Worm (Caenorhabditis elegans) whole organism, midembryonic: ENCODE measurements around the gene clec-27.

Experiments used
- T22C8.4 ChIP-seq: fragments of 200-800 bp; sonication (Bioruptor generic); IDR thresholded peaks from 2 replicates; pipeline ENCODE4 v1.3.6; 2022; ENCODE audit warnings: missing genetic modification characterization, missing compliant biosample characterization
- cog-1 ChIP-seq: sonication (generic microtip); optimal IDR thresholded peaks from 2 replicates; lab custom pipeline; 2016; ENCODE audit warnings: missing genetic modification characterization, missing compliant biosample characterization
- flt-1 ChIP-seq: fragments of 200-800 bp; sonication (Bioruptor generic); IDR thresholded peaks from 2 replicates; pipeline ENCODE4 v1.3.6; 2022; ENCODE audit warnings: missing genetic modification characterization, missing compliant biosample characterization
- klf-2 ChIP-seq: fragments of 200-800 bp; sonication (Bioruptor generic); conservative IDR thresholded peaks from 2 replicates; pipeline ENCODE4 v1.3.6; 2022; ENCODE audit warnings: missing genetic modification reagents, missing genetic modification characterization, missing compliant biosample characterization
- med-1 ChIP-seq: sonication (generic microtip); optimal IDR thresholded peaks from 2 replicates; lab custom pipeline; 2017; ENCODE audit warnings: missing genetic modification characterization, mild to moderate bottlenecking, missing compliant biosample characterization, antibody characterized with exemption, missing genetic modification reagents; ENCODE audit not compliant: insufficient read depth
- ref-1 ChIP-seq: fragments of 200-800 bp; sonication (Bioruptor generic); conservative IDR thresholded peaks from 2 replicates; pipeline ENCODE4 v1.3.6; 2022; ENCODE audit warnings: missing genetic modification reagents, missing genetic modification characterization, missing compliant biosample characterization
- tab-1 ChIP-seq: fragments of 200-800 bp; sonication (Bioruptor generic); IDR thresholded peaks from 2 replicates; pipeline ENCODE4 v1.3.6; 2022; ENCODE audit warnings: missing genetic modification characterization, missing compliant biosample characterization
- ztf-23 ChIP-seq: fragments of 200-800 bp; sonication (Bioruptor generic); IDR thresholded peaks from 2 replicates; pipeline ENCODE4 v1.3.6; 2022; ENCODE audit warnings: missing genetic modification reagents, missing genetic modification characterization, missing compliant biosample characterization
- ztf-29 ChIP-seq: fragments of 200-800 bp; sonication (Bioruptor generic); IDR thresholded peaks from 2 replicates; pipeline ENCODE4 v1.3.6; 2022; ENCODE audit warnings: missing genetic modification reagents, missing genetic modification characterization, missing compliant biosample characterization

The clec-27 gene

DNA sequence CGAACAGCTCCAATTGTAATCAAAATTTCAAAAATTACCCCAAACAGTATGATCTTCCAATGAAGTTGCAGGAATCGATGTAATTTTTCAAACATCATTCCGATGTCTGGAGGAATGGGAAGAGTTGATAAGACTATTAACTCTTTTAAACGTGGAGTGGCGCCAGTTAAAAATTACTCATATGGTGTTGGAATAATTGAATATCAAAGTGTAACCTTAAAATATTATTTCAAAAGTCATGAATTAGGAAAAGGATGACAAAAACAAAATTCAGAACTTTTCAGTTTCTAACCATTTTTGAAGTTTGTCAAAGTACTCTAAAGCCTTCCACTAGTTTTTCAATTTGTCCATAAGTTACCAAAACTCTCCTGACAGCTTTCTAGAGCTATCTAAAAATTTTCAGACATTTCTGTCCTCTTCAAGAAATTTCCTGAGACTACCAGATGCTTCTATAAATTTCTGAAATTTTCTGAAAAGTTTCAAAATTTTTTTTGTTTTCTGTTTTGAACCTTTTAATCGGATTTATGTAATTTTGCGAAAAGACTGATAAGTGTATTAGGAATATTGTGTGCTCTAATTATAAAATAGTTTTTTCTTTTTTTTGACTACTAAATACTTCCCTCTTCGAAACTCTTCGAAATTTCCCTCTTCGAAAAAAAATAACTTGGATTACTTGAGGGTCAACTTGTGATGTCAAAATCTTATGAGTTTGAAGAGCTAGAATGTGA lies at the start of gene clec-27, which contains the start of gene clec-35:
clec-27 (plus strand) TSS at position 678 of the 728 bp plus-strand sequence.
clec-35 (minus strand) TSS at position 101 of the 728 bp plus-strand sequence.
- TF ChIP-seq T22C8.4 (GFP tag; lab: Robert Waterston, UW): no peak
- no peak for TF ChIP-seq ref-1 (GFP tag; lab: Robert Waterston, UW)
- no peak for TF ChIP-seq tab-1 (GFP tag; lab: Robert Waterston, UW)
- TF ChIP-seq med-1 (GFP tag; lab: Kevin White, UChicago): no peak
- TF ChIP-seq ztf-23 (GFP tag; lab: Robert Waterston, UW): no peak
- TF ChIP-seq klf-2 (GFP tag; lab: Robert Waterston, UW): no peak
- no peak for TF ChIP-seq ztf-29 (GFP tag; lab: Robert Waterston, UW)
- TF ChIP-seq flt-1 (GFP tag; lab: Robert Waterston, UW): no peak

DNA sequence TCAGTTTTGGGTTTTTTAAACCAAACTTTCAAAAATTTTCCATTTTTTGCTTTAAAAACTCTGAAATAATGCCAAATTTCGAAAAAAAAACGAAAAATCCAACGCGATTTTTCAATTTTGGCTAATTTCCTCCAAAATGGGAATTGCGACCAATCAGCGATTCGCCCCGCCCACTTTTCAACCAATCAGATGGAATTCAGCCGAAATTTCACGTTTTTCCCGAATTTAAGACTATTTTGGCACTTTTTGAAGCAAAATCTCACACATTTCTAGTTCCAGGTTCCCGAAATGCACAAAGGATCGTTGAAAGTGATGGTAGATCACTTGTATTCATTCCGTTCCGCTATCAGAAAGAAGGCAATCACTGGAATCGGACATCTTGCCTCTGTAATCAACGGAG lies 49.6 kb upstream of the clec-27 start:
- TF ChIP-seq ref-1 (GFP tag; lab: Robert Waterston, UW) (no peak), ztf-23 (GFP tag; lab: Robert Waterston, UW) (no peak), flt-1 (GFP tag; lab: Robert Waterston, UW) (no peak), klf-2 (GFP tag; lab: Robert Waterston, UW) (no peak), med-1 (GFP tag; lab: Kevin White, UChicago) (no peak), cog-1 (tag; lab: Kevin White, UChicago) (no peak), ztf-29 (GFP tag; lab: Robert Waterston, UW) (no peak), tab-1 (GFP tag; lab: Robert Waterston, UW) (no peak), T22C8.4 (GFP tag; lab: Robert Waterston, UW) (no peak)

DNA sequence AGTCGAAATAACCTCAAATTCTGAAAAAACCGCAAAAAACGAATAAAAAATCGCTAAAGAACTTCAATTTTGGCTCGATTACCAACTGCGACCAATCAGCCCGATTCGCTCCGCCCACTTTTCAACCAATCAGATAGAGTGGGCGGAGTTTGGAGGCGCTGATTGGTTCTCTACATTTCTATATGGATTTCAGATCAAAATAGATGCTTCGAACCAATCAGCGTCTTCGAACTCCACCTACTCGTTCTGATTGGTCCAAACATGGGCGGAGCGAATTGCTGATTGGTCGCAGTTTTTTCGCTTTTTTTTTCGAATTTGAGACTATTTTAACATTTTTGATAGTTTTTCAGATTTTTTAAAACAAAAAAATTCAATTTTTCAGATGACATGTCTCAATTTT lies 46.3 kb upstream of the clec-27 start:
- TF ChIP-seq ztf-29 (GFP tag; lab: Robert Waterston, UW) (no peak), klf-2 (GFP tag; lab: Robert Waterston, UW) (no peak), T22C8.4 (GFP tag; lab: Robert Waterston, UW) (no peak), ref-1 (GFP tag; lab: Robert Waterston, UW) (no peak), ztf-23 (GFP tag; lab: Robert Waterston, UW) (no peak), med-1 (GFP tag; lab: Kevin White, UChicago) (no peak), flt-1 (GFP tag; lab: Robert Waterston, UW) (no peak), cog-1 (tag; lab: Kevin White, UChicago) (no peak), tab-1 (GFP tag; lab: Robert Waterston, UW) (no peak)

DNA sequence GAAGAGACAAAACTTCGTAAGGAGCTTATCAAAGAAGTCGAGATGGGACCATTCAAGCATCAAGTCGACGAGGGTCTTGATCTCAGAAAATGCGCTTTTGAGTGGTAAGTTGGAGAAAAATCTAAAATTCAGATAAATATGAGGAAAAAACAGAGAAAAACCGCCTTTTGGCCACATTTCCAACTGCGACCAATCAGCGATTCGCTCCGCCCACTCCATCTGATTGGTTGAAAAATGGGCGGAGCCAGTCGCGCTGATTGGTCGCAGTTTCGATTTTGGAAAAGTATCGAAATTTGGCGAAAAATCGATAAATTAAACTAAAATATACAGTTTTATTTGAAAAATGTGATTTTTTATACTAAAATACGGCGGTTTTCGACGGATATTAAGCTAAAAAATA lies 42.6 kb upstream of the clec-27 start:
- no peak for TF ChIP-seq cog-1 (tag; lab: Kevin White, UChicago)
- TF ChIP-seq ref-1 (GFP tag; lab: Robert Waterston, UW): no peak
- no peak for TF ChIP-seq T22C8.4 (GFP tag; lab: Robert Waterston, UW)
- TF ChIP-seq med-1 (GFP tag; lab: Kevin White, UChicago): no peak
- TF ChIP-seq tab-1 (GFP tag; lab: Robert Waterston, UW): no peak
- TF ChIP-seq ztf-23 (GFP tag; lab: Robert Waterston, UW): no peak
- TF ChIP-seq klf-2 (GFP tag; lab: Robert Waterston, UW): no peak

DNA sequence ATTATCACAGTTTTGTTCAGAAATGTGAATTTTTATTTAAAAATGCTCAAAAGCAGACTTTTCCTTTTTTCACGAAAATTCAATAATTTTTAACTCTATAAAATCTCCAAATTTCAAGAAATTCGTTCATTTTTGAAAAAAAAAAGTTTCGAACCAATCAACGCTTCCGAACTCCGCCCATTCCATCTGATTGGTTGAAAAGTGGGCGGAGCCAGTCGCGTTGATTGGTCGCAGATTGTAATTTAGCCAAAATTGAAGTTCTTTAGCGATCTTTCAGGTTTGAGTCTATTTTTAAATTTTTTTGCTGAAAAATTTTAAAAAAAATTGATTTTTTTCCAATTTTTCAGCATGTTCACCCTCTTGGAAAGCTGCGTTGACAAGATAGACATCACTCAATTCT lies 42.1 kb upstream of the clec-27 start:
- TF ChIP-seq T22C8.4 (GFP tag; lab: Robert Waterston, UW) (no peak), ztf-23 (GFP tag; lab: Robert Waterston, UW) (no peak)

DNA sequence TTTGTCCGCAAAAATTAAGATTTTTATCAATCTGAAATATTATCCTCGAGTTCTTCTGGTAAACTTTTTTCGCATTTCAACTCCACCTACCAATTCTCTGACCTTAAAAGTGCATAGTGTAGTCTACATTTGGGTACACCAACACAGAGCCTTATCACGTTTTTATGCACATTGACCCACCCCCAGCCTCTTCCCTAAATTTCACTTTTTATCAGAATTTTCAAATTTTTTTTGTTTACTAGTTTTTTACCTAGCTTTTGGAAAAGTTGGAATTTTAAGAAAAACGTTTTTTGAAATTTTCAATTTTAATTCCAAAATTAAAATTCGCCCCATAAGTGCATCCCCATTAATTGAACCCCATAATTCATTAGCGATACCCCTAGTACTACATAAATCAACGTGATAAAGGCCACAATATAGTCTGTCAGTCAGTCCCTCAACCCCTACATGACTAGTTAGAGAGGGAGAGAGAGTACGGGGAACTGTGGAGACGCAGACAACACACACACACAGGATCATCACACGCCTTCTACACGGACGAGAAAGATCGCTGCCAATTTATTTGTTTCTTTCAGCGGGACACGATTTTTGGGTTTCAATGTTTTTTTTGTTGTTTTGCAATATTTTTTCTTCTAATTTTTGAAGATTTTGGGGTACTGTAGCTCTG lies 39.8 kb upstream of the clec-27 start:
- no peak for TF ChIP-seq med-1 (GFP tag; lab: Kevin White, UChicago)
- TF ChIP-seq ztf-23 (GFP tag; lab: Robert Waterston, UW): no peak
- TF ChIP-seq cog-1 (tag; lab: Kevin White, UChicago): no peak
- no peak for TF ChIP-seq flt-1 (GFP tag; lab: Robert Waterston, UW)
- TF ChIP-seq ref-1 (GFP tag; lab: Robert Waterston, UW): no peak
- TF ChIP-seq ztf-29 (GFP tag; lab: Robert Waterston, UW): no peak
- TF ChIP-seq klf-2 (GFP tag; lab: Robert Waterston, UW): no peak
- TF ChIP-seq T22C8.4 (GFP tag; lab: Robert Waterston, UW): no peak
- TF ChIP-seq tab-1 (GFP tag; lab: Robert Waterston, UW): no peak

DNA sequence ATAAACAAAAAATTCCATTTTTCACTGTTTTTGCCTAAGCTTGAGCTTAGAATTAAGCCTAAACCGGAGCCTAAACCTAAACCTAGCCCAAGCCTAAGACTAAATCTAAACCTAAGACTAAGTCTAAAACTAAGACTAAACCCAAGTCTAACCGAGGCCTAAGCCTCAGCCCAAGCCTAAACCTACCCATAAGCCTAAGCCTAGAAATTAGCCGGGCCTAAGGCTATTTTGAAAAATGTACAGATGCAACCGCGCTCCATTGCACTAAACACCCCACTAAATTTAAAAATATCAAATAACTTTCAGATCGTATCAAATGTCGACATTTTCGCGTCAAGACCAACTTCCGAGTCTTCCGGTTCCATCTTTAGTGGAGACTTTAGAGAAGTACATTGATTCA lies 39.2 kb upstream of the clec-27 start, which contains the start of gene T20B3.1:
T20B3.1 (plus strand) TSS at position 301 of the 400 bp plus-strand sequence.
- TF ChIP-seq T22C8.4 (GFP tag; lab: Robert Waterston, UW): no peak

DNA sequence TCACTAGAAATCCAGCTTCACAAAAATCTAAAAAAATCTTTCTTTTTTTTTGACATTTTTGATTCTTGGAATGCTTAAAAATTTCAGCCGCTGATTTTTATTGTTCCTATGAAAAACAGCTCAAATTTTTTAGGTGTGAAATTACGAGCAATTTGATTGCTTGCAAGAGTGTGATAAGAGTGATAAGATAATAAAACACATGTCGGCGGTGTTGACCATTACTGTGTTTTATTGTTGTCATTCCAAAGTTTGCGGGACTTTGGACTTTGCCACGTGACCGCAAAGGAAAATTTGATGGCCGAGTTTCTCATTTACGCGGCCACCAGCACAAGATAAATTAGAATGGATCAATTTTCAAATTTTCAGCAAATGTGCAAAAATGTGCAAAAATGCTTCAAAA lies 37.7 kb upstream of the clec-27 start:
- TF ChIP-seq ztf-23 (GFP tag; lab: Robert Waterston, UW): no peak

DNA sequence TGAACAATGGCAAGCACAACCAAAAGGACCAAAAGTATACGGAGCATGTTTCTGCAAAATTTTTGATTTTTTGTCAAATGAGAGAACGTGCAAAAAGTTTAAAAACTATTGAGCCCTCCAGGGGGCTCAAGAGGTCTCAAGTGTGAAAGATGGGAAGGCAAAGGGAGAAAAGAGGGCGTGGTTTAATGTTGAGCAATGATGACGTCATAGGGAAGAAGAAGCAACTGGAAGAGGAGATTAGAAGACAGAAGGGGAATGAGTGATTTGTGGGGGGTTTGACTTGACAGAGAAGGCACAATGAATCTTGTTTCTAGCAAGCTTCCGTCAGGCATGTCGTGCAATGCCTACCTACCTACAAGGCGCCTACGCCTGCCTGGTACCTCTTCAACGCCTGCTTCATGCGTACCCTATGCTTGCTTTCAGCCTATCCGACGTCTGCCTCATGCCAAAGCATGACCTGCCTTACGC lies 33.1 kb upstream of the clec-27 start, which contains the start of gene T20B3.14:
T20B3.14 (minus strand) TSS at position 51 of the 468 bp plus-strand sequence.
- no peak for TF ChIP-seq tab-1 (GFP tag; lab: Robert Waterston, UW)
- no peak for TF ChIP-seq med-1 (GFP tag; lab: Kevin White, UChicago)
- no peak for TF ChIP-seq ztf-23 (GFP tag; lab: Robert Waterston, UW)
- no peak for TF ChIP-seq klf-2 (GFP tag; lab: Robert Waterston, UW)
- no peak for TF ChIP-seq flt-1 (GFP tag; lab: Robert Waterston, UW)
- TF ChIP-seq ref-1 (GFP tag; lab: Robert Waterston, UW): no peak
- TF ChIP-seq ztf-29 (GFP tag; lab: Robert Waterston, UW): no peak
- TF ChIP-seq T22C8.4 (GFP tag; lab: Robert Waterston, UW): no peak
- no peak for TF ChIP-seq cog-1 (tag; lab: Kevin White, UChicago)
